Worm (Caenorhabditis elegans): ENCODE measurements around the gene gana-1.

DNA sequence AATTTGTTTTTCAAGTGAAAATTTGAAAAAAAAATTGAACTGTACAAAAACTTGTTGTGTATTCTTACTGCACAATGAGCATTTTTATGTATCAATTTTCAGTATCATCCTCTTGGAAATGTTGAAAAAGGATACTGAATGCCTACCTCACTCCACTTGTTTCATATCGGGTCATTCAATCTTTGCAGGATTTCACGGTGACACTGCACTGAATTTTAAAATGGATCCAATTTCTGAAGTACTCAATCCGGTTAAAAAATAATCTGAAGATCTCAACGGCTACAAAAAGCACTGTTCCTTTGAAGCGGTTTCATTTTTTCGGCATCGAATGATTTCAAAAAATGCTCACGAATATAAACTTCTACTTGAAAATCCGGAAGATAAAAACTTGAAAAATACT, 50.9 kb downstream of the gana-1 start:
- TF ChIP-seq ceh-82 (tag; optimal IDR thresholded peaks at IDR 0.05) = no peak
- TF ChIP-seq unc-62 (GFP tag; optimal IDR thresholded peaks at IDR 0.05) = no peak
- no peak for TF ChIP-seq nhr-12 (tag; optimal IDR thresholded peaks at IDR 0.05)
- no peak for TF ChIP-seq snpc-4 (tag; optimal IDR thresholded peaks at IDR 0.05)
- TF ChIP-seq ceh-16 (tag; optimal IDR thresholded peaks at IDR 0.05) = no peak
- no peak for TF ChIP-seq egl-5 (tag; optimal IDR thresholded peaks at IDR 0.05)
- no peak for TF ChIP-seq ama-1 (optimal IDR thresholded peaks at IDR 0.05)
- TF ChIP-seq jun-1 (tag; optimal IDR thresholded peaks at IDR 0.05) = no peak
- no peak for TF ChIP-seq aly-2 (tag; optimal IDR thresholded peaks at IDR 0.05)
- no peak for TF ChIP-seq elt-2 (tag; optimal IDR thresholded peaks at IDR 0.05)
- TF ChIP-seq skn-1 (tag; optimal IDR thresholded peaks at IDR 0.05) = no peak

Data from whole organism, L3 larva.